Fruit fly (Drosophila melanogaster) whole organism, wandering third instar larva: Measurements from ENCODE around the gene CG12398.

Experiments
- CG32264 ChIP-seq: fragments of 200-800 bp; sonication (Bioruptor generic); optimal IDR thresholded peaks from 2 replicates; lab custom pipeline; 2016; ENCODE audit warnings: missing biosample characterization, missing genetic modification characterization
- CrebA ChIP-seq: fragments of 200-800 bp; sonication (Bioruptor generic); optimal IDR thresholded peaks from 2 replicates; lab custom pipeline; 2016; ENCODE audit warnings: missing biosample characterization, mild to moderate bottlenecking, missing genetic modification characterization, borderline replicate concordance
- Dfd ChIP-seq: fragments of >200 bp; optimal IDR thresholded peaks from 2 replicates; lab custom pipeline; 2017; ENCODE audit warnings: missing biosample characterization, missing genetic modification characterization
- GATAd ChIP-seq: sonication (Bioruptor generic); optimal IDR thresholded peaks from 2 replicates; lab custom pipeline; 2016; ENCODE audit warnings: missing biosample characterization, missing genetic modification characterization
- HLH106 ChIP-seq: fragments of 200-800 bp; optimal IDR thresholded peaks from 3 replicates; lab custom pipeline; 2019; ENCODE audit warnings: missing biosample characterization, mild to moderate bottlenecking, missing genetic modification characterization, moderate library complexity
- OdsH ChIP-seq: fragments of 200-800 bp; sonication (Bioruptor generic); optimal IDR thresholded peaks from 2 replicates; lab custom pipeline; 2016; ENCODE audit warnings: missing biosample characterization, mild to moderate bottlenecking, missing genetic modification characterization
- brk ChIP-seq: fragments of 200-800 bp; sonication (Bioruptor generic); optimal IDR thresholded peaks from 2 replicates; lab custom pipeline; 2016; ENCODE audit warnings: missing biosample characterization, mild to moderate bottlenecking, missing genetic modification characterization
- h ChIP-seq: fragments of 200-800 bp; sonication (Bioruptor generic); optimal IDR thresholded peaks from 3 replicates; lab custom pipeline; 2016; ENCODE audit warnings: missing biosample characterization, mild to moderate bottlenecking, missing genetic modification characterization
- jim ChIP-seq: fragments of 175-275, 200-325 bp; sonication (Bioruptor generic); optimal IDR thresholded peaks from 2 replicates; lab custom pipeline; 2016; ENCODE audit warnings: missing biosample characterization, mild to moderate bottlenecking, missing genetic modification characterization
- pan ChIP-seq: fragments of >200 bp; optimal IDR thresholded peaks from 2 replicates; lab custom pipeline; 2017
- psq ChIP-seq: fragments of 200-800 bp; sonication (Bioruptor generic); optimal IDR thresholded peaks from 3 replicates; lab custom pipeline; 2017; ENCODE audit warnings: missing biosample characterization, mild to moderate bottlenecking, missing genetic modification characterization, moderate library complexity
- sage ChIP-seq: fragments of 200-800 bp; sonication (Bioruptor generic); optimal IDR thresholded peaks from 2 replicates; lab custom pipeline; 2016; ENCODE audit warnings: missing biosample characterization, mild to moderate bottlenecking, missing genetic modification characterization
- sv ChIP-seq: fragments of 200-800 bp; sonication (Bioruptor generic); optimal IDR thresholded peaks from 3 replicates; lab custom pipeline; 2016; ENCODE audit warnings: missing biosample characterization, missing genetic modification characterization

DNA sequence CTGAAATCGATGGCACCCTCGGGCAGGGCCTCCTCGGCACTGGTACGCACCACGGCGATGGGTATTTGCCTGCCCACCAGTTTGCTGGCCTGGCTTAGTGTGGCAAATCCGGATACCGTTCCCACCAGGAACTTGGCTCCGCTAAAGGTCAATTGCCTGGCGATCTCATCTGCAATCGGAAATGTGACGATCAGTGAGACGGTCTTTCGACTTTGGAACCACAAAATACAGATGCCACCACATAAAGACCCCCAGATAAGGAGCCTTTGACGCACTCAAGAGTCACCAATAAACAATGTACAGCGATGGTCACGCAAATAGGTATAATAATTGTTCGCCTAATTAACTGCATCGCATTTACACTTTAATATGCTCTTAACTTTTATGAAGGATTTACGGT is 22.6 kb upstream of the CG12398 start:
- no peak for TF ChIP-seq pan (lab: Kevin White, UChicago)
- no peak for TF ChIP-seq OdsH
- TF ChIP-seq GATAd, result no peak
- TF ChIP-seq CG32264, result no peak
- TF ChIP-seq HLH106 (tag; lab: Kevin White, UChicago), result no peak
- TF ChIP-seq Dfd (GFP tag; lab: Kevin White, UChicago), result no peak
- no peak for TF ChIP-seq h (GFP tag; lab: Kevin White, UChicago)
- TF ChIP-seq sage, result no peak
- no peak for TF ChIP-seq sv (GFP tag; lab: Kevin White, UChicago)
- TF ChIP-seq psq (GFP tag; lab: Kevin White, UChicago), result no peak
- TF ChIP-seq CrebA (GFP tag; lab: Kevin White, UChicago), result peak; percentile 40
- no peak for TF ChIP-seq brk (GFP tag; lab: Kevin White, UChicago)
- TF ChIP-seq jim (GFP tag; lab: Kevin White, UChicago), result no peak
